Worm (Caenorhabditis elegans): ENCODE measurements around the gene T16G12.1.

DNA sequence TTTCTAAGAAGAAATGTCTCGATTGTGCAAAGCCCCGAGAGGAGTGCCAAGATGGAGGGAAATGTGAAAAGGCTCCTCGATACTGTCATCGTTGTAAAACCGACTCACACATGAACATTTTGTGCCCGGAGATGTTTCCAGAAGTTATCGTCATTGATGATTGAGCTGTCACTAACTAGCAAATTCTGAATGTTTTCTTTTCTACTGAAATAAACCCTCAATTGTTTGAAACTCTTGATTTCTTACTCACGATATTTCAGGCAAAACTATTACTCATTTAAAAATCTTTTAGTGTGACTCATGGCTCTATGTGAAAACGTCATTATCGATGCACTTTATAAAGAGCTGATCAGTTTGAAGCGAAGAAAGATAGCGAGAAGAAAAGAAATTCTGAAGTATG lies 35.4 kb upstream of the T16G12.1 start, which contains the start of gene T16H12.13:
- TF ChIP-seq nfya-1 (tag; optimal IDR thresholded peaks at IDR 0.05; ENCODE audit: borderline replicate concordance, insufficient read depth) (no peak), die-1 (tag; optimal IDR thresholded peaks at IDR 0.05) (no peak), let-526 (GFP tag; IDR thresholded peaks at IDR 0.05) (no peak), snpc-4 (GFP tag; optimal IDR thresholded peaks at IDR 0.05) (no peak), snpc-4 (tag; optimal IDR thresholded peaks at IDR 0.05) (no peak), B0019.2 (GFP tag; conservative IDR thresholded peaks at IDR 0.05) (no peak), F57A8.1 (GFP tag; optimal IDR thresholded peaks at IDR 0.05) (no peak), somi-1 (GFP tag; optimal IDR thresholded peaks at IDR 0.05) (no peak), hmg-20 (GFP tag; IDR thresholded peaks at IDR 0.05) (no peak), dpl-1 (GFP tag; optimal IDR thresholded peaks at IDR 0.05) (no peak), Y79H2A.3 (GFP tag; conservative IDR thresholded peaks at IDR 0.05) (no peak), ama-1 (optimal IDR thresholded peaks at IDR 0.05) (no peak), ama-1 (GFP tag; optimal IDR thresholded peaks at IDR 0.05) (no peak), sea-2 (GFP tag; IDR thresholded peaks at IDR 0.05) (no peak)

Data from whole organism, young adult.